Worm (Caenorhabditis elegans): ENCODE measurements around the gene nhr-148.
"Not testable (repeated sequence)": the region's sequence is repeated elsewhere in the genome, so short reads cannot be mapped to it uniquely, and the experiment has no call there.

nhr-148 gene

DNA sequence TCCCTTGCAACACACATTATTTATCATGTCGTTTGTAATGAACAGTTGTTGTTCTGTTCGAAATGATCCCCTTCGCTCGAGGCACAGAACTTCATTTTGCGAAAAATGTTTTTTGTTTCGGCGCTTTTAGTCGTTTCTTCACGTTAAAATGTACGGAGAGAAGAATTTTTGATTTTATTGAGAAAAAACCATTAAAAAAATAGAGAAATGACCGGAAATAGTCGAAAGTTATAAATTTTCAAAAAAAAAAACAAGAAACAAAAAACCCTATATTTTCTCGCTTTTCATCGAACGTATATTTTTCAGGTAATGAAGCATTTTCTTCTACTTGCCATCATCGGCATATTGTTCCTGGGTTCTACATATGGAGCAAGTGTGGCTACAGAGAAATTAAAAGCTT lies 9.7 kb upstream of the nhr-148 start, which contains the start of gene F10G2.1:
Gene F10G2.1, plus strand, starts transcription at position 301 of the 400 bp plus-strand sequence.
- TF ChIP-seq mdl-1 (tag; optimal IDR thresholded peaks at IDR 0.05): no peak
- TF ChIP-seq unc-62 (GFP tag; optimal IDR thresholded peaks at IDR 0.05 in 1 of 2): peak in 1 of 2 experiments; percentile 43
- no peak for TF ChIP-seq unc-62 (tag; optimal IDR thresholded peaks at IDR 0.05)
- TF ChIP-seq mxl-2 (GFP tag; conservative IDR thresholded peaks at IDR 0.05): no peak
- TF ChIP-seq T20F7.1 (GFP tag; optimal IDR thresholded peaks at IDR 0.05): no peak
- no peak for TF ChIP-seq zip-11 (GFP tag; IDR thresholded peaks at IDR 0.05)
- no peak for TF ChIP-seq zag-1 (tag; optimal IDR thresholded peaks at IDR 0.05)
- TF ChIP-seq skn-1 (tag; optimal IDR thresholded peaks at IDR 0.05): no peak
- TF ChIP-seq dve-1 (tag; optimal IDR thresholded peaks at IDR 0.05; ENCODE audit: insufficient read depth): no peak
- no peak for TF ChIP-seq nhr-48 (tag; optimal IDR thresholded peaks at IDR 0.05)
- TF ChIP-seq ces-1 (GFP tag; optimal IDR thresholded peaks at IDR 0.05): no peak
- TF ChIP-seq aha-1 (tag): peak; percentile 72
- TF ChIP-seq F26F4.8 (GFP tag; conservative IDR thresholded peaks at IDR 0.05): no peak

DNA sequence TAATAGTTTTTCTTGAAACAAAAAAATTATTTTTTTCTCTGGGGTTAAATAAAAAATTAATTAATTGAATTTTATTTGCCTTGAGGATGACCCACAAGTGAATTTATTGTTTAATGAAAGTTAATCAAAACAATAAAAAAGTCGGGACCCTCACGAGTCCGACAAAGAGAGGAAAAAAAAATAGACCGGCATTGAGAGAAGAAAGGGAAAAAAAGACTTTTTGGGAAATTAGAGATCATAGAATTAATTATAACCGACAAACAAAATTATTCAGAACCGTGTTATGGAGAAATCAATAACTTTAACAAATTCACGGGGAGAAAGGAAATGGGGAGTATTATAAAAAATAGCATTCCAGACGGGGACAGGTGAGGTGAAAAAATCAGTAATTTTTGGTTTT lies 4.7 kb upstream of the nhr-148 start, which contains the start of gene F10G2.7:
Gene F10G2.7, minus strand, starts transcription at position 101 of the 400 bp plus-strand sequence.
- TF ChIP-seq daf-8 (GFP tag; IDR thresholded peaks at IDR 0.05); rbr-2 (tag; optimal IDR thresholded peaks at IDR 0.05); dve-1 (tag; optimal IDR thresholded peaks at IDR 0.05; ENCODE audit: insufficient read depth): not testable (repeated sequence)

- no peak for TF ChIP-seq nhr-11 (tag; optimal IDR thresholded peaks at IDR 0.05)
- TF ChIP-seq spr-3 (GFP tag; optimal IDR thresholded peaks at IDR 0.05): no peak
- no peak for TF ChIP-seq lir-3 (tag; optimal IDR thresholded peaks at IDR 0.05)
- no peak for TF ChIP-seq mdl-1 (tag; optimal IDR thresholded peaks at IDR 0.05)
- TF ChIP-seq skn-1 (tag; optimal IDR thresholded peaks at IDR 0.05): no peak
- TF ChIP-seq cey-2 (tag; optimal IDR thresholded peaks at IDR 0.05; ENCODE audit: borderline replicate concordance, insufficient read depth): no peak
- no peak for TF ChIP-seq fos-1 (tag; optimal IDR thresholded peaks at IDR 0.05)
- TF ChIP-seq zag-1 (tag; optimal IDR thresholded peaks at IDR 0.05): no peak
- no peak for TF ChIP-seq nhr-10 (tag; optimal IDR thresholded peaks at IDR 0.05)
- no peak for TF ChIP-seq lin-1 (GFP tag; IDR thresholded peaks at IDR 0.05)
- TF ChIP-seq ces-1 (GFP tag; optimal IDR thresholded peaks at IDR 0.05): no peak
- no peak for TF ChIP-seq dmd-9 (GFP tag; IDR thresholded peaks at IDR 0.05)
- no peak for TF ChIP-seq zip-11 (GFP tag; IDR thresholded peaks at IDR 0.05)
- no peak for TF ChIP-seq ceh-32 (tag; optimal IDR thresholded peaks at IDR 0.05; ENCODE audit: poor library complexity)
- no peak for TF ChIP-seq snpc-1.2 (GFP tag; IDR thresholded peaks at IDR 0.05)
- TF ChIP-seq nhr-41 (GFP tag; IDR thresholded peaks at IDR 0.05): no peak
- TF ChIP-seq lim-7 (GFP tag; IDR thresholded peaks at IDR 0.05): no peak
- no peak for TF ChIP-seq dmd-6 (GFP tag; IDR thresholded peaks at IDR 0.05)
- TF ChIP-seq nhr-28 (tag; optimal IDR thresholded peaks at IDR 0.05): no peak
- TF ChIP-seq Y105C5A.15 (GFP tag; IDR thresholded peaks at IDR 0.05): no peak
These were observed 2.1 kb upstream of the nhr-148 start, which contains the start of gene srh-187 for ce11 chrV:7339831-7340230. TSS of gene srh-187 (minus strand) at chrV:7339931.

DNA sequence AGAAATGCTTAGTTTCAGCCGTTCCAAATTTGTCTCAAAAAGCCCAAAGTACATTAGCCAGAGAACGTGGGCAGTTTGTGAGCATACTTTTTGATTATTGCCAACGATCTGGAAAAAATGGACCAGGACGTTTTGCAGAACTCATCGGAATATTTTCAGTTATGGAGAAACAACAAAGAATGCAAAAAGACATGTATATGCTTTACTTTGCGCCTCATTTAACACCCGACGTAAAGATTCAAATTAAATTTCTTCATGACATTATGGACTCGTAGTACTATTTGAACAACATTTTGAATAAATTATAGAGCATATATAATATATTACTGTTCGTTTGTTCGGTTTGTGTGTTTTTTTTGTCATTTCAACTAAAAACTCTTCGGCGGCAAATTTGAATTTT lies 1.6 kb downstream of the nhr-148 start, which contains the start of gene srh-244:
Gene srh-244, plus strand, starts transcription at position 301 of the 400 bp plus-strand sequence.
- peak in 1 of 2 experiments; percentile 62 for TF ChIP-seq unc-62 (GFP tag; optimal IDR thresholded peaks at IDR 0.05 in 1 of 2)
- TF ChIP-seq unc-62 (tag; optimal IDR thresholded peaks at IDR 0.05): no peak
- TF ChIP-seq hmg-1.1 (GFP tag; IDR thresholded peaks at IDR 0.05): no peak
- TF ChIP-seq Y75B8A.6 (GFP tag; IDR thresholded peaks at IDR 0.05): no peak

DNA sequence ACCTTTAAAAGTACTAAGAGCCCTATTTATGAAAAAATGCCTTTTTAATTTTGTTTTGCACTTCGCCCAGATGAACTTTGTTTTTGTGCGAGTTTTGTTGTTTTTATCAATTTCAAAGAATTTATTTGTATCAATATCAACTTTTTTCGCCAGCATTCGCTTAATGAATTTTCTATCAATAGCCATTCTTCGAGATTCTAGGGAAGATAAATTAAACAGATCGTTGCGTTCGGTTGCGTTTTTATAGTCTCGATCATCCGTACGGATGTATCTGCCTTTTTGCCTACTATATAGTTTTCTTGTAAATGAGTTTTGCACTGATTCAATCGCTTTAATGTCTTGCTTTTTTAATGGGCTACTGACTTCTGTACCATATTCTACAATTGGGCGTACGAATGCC lies 3.5 kb downstream of the nhr-148 start, which contains the start of gene nhr-147:
Gene nhr-147, plus strand, starts transcription at position 301 of the 400 bp plus-strand sequence.
- not testable (repeated sequence) for TF ChIP-seq daf-16 (GFP tag; optimal IDR thresholded peaks at IDR 0.05); daf-16 (tag; optimal IDR thresholded peaks at IDR 0.05); hlh-11 (tag; optimal IDR thresholded peaks at IDR 0.05); nhr-25 (tag; optimal IDR thresholded peaks at IDR 0.05; ENCODE audit: borderline replicate concordance, insufficient read depth)
